Worm (Caenorhabditis elegans): ENCODE data around the gene lbp-4.

The lbp-4 gene

DNA sequence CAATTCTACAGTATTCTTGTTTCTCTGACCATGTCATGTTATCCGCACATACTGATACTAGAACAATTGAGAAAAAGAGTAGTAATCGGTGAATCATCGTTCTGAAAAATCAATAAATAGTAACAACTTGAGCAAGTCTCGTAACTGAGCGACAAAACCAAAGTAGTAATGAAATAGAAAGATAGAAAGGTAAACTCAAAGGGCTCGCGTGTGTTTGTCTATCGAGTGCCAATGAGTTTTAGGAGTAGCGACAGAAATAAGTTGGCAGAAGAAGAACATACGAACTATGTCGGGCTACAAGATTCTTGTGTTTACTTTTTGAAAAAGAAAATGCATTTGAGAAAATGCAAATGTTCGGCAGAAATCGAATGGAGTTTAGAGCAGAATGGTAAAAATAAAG is 19.1 kb downstream of the lbp-4 start, which contains the start of gene C37C3.12:
TSS of gene C37C3.12 (minus strand) at position 101 of the 400 bp plus-strand sequence.
- TF ChIP-seq unc-62 (GFP tag; optimal IDR thresholded peaks at IDR 0.05) = no peak

DNA sequence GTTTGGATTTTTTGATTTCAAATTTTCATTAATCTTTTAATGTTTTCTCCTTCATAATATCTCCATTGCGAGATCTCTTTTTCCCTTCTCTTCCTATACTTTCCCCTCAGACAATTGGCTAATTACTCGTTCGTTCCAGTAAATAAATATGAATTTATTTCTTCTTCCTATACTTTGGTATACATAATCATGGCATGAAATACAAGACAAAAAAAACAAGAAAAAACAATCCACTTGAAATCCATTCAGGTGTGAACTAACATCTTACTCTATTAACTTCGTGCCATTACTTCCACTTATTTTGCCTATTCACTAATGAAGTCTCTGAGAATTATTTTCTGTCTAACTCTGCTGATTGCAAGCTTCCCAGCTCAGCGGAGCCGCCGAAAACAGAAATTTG is 21.9 kb downstream of the lbp-4 start, which contains the start of gene grd-8:
TSS of gene grd-8 (plus strand) at position 301 of the 400 bp plus-strand sequence.
- TF ChIP-seq unc-62 (GFP tag; optimal IDR thresholded peaks at IDR 0.05) = no peak

DNA sequence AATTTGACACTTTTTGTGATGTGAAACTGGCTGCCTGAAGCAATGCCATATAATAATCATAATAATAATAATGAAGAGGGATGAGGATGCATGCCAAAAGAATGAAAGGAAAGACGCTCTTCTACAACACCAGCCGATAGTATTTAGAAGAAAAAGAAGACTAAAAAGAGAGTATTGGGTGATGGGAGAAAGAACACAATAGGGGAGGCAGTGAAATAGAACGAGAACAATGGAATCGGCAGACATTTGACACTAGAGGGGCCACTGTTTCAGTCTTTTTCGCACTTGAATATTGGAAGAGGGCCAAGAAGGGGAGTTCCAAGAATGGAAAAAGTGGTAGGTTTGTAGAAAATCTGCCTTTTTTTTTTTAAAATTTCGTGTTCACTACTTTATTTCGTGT is 26.8 kb downstream of the lbp-4 start, which contains the start of gene memo-1:
TSS of gene memo-1 (minus strand) at position 2 of the 400 bp plus-strand sequence.
- no peak for TF ChIP-seq unc-62 (GFP tag; optimal IDR thresholded peaks at IDR 0.05)

DNA sequence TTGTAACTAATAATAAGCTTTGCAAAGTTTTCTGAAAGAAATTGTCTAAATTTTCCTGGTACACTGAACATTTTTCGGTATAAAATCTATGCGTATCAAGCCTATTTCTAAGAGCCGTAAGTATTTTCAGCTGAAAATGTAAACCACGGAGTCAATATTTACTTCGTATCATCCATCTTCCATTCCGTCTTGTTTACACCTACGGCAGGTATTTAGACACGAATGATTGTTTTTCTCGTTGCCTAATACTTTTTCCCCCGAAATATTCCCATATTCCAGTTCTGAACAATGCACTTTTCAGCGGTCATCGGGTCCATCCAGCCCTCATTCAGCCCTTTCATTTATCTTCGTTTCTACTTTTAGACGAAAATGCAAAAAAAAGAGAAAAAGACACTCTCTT is 27.3 kb downstream of the lbp-4 start:
- no peak for TF ChIP-seq unc-62 (GFP tag; optimal IDR thresholded peaks at IDR 0.05)

DNA sequence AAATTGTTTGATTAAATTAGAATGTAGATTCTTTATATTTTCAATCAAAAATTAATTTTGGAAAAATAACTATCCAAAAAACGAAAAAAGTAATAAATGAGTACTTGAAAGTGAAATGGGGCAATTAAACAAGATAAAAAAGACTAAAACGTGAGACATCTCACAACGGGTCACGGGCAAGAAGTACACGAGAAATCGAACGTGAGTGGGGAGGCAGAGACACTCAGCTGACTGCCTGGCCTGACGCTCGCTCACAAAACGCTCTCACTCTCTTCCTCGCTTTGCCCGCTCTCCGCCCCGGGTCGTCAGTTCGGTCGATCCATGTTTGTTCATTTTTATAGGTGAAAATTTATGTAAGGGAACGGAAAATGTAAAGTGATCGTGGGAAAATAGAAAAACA is 27.9 kb downstream of the lbp-4 start:
- no peak for TF ChIP-seq unc-62 (GFP tag; optimal IDR thresholded peaks at IDR 0.05)

DNA sequence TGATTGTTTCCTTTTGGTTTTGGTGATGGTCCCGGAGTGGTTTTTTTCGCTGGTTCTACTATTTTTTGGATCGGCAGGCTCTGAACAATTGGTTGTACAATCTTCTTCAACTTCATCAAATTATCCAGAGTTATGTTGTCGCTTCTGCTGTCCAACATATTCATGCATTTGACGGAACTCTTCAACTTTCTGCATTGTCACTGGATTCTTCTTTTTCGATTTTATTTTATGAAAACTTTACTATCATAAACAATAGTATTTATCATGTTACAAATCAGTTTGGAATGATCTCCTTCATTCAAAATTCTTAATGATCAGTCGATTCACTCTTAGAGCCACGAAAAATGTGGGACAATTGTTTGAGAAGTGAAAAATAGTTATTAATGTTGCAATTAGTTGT is 31.7 kb downstream of the lbp-4 start:
- TF ChIP-seq unc-62 (GFP tag; optimal IDR thresholded peaks at IDR 0.05) = no peak

DNA sequence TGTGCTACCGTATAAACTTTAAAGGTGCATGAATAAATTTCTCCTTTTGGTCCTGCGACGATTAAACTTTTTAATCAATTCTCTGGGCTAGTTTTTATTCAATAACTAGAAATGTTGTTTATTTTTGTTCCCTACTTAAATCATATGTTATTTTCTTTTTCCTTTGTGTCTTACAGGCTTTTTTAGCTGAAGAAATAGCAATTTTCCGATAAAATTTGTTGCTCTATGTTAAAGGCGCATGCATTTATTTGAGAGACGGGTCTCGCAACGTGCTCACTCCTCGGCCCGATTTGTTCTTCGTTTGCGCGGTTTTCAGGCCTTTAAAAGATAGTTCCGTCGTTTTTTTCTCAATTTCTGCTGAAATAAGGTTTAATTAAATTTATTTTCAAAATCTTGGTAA is 33.5 kb downstream of the lbp-4 start:
- no peak for TF ChIP-seq unc-62 (GFP tag; optimal IDR thresholded peaks at IDR 0.05)

DNA sequence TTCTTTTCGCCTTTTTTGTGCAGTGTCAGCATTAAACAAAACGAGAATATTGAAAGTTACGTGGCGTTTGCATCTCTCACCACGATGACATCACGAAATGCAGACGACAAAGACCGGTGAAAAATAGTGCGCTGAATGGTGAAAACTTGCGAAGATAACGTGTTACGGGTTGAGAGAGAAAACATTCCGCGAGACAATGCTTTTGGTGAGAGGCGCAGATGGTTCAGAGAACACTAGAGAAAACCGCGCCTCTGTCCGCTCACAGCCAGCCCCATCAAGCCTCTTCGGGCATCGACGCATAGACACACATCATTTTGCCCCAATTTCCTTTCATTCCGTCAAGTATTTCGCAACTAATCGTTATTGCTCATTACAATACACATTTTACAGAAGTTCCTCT is 34.2 kb downstream of the lbp-4 start, which contains the start of the genes C37C3.9 and C37C3.18:
TSS of gene C37C3.9 (minus strand) at position 98 of the 400 bp plus-strand sequence.
TSS of gene C37C3.18 (plus strand) at position 391 of the 400 bp plus-strand sequence.
- no peak for TF ChIP-seq unc-62 (GFP tag; optimal IDR thresholded peaks at IDR 0.05)

DNA sequence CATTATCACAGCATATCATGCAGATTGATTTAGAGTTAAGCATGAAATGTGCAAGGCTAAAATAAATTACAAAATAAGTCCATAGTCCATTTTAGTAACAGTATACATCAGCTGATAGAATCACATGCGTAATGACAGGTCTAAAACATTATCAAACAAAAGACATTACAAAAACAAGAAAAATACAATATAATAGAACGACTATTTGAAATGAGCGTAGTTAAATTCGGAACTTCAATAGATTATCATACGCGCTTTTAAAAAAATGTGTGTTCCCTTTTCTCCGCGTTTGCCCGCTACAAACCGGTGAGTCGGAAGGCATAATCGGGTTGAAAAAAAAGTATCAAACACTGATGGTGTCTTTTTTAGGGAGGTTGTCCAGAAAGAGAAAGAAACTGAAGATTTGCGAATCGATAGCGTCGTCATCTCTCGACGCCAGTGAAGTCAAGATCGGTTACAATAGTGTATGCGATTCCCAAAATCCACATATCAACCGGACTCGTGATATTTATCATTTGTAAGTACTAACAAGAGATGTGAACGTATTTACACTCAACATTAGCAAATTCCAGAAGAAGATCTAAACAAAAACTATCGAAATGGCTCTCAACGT is 35.1 kb downstream of the lbp-4 start, which contains the start of gene C37C3.2:
TSS of gene C37C3.2 (plus strand) at position 563 of the 613 bp plus-strand sequence.
- TF ChIP-seq unc-62 (GFP tag; optimal IDR thresholded peaks at IDR 0.05) = no peak

DNA sequence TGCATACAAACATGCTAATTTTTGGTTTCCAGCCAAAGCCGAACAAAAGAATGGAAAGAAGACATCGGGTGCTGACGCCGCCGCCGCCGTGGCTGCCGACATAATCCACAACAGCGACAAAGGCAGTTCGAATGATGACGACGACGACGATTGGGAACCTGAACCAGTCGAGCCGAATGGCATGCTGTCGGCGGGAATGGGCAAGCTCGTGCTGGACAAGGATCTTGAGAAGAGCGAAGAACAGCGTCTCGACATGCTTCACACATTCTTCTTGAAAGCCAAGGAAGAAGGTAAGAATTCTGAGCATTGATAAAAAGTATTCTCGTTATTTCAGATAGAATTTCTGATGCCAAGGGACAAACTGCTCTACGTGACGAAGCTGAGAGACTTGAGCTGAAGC is 36.3 kb downstream of the lbp-4 start:
- TF ChIP-seq unc-62 (GFP tag; optimal IDR thresholded peaks at IDR 0.05) = no peak

DNA sequence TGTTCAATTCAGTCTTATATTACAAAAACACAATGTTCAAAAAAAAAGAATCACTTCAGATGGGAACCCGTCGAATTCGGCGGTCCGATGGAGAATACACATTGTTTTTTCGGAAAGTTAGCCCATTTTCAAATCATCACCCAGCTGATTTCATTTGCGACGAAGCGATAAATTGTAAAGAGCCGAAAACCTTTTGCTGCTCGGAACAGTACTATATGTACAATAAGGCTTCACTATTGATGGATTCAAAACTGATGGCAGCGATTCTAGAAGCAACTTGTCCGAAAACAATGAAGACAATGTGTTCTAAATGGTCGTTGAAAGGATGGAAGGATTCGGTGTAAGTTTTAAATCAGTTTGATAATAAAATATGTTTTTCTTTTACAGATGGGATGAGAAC is 37.6 kb downstream of the lbp-4 start, which contains the start of gene C37C3.1:
TSS of gene C37C3.1 (plus strand) at position 33 of the 400 bp plus-strand sequence.
- TF ChIP-seq unc-62 (GFP tag; optimal IDR thresholded peaks at IDR 0.05) = no peak

DNA sequence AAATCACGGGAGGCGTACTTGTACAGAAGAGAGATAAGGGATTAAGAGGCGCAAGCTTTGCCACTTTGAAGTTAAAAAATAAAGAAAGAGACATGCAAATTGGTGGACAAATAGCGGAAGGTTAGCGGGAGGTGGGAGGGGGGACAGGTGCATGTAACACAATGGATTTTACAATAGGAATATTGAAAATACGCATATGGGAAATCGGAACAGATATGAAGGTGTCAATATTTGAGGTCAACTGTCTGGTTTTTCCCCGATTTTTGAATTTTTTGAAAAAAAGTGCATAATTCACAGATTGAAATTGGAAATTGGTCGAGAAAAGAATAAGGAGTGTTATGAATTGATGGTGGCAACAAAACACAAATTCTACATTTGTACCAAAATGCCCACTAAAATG is 41.4 kb downstream of the lbp-4 start, which contains the start of gene C37C3.17:
TSS of gene C37C3.17 (minus strand) at position 101 of the 400 bp plus-strand sequence.
- no peak for TF ChIP-seq unc-62 (GFP tag; optimal IDR thresholded peaks at IDR 0.05)

DNA sequence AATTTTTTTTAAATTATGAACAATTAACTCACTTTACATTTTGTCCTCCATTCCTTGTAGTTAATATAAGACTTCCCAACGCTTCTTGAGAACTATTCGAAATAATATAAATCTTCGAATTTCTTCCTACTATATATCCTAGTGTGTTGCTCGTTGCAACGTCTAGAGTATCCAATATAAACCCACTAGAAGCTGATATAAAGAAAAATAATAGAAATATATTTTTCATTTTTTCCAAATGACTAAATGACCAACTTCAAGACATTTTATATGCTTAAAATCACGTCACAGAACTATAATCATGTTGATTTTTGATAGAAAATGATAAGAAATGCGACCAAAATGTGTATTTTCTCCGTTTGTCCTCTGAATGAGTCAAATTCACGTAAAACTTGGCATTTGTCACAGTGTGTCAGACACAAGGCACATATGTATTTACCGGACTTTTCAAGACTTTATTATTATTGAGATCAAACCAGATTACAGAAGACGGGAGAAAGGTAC is 42.7 kb downstream of the lbp-4 start, which contains the start of gene C37C3.10:
TSS of gene C37C3.10 (minus strand) at position 51 of the 504 bp plus-strand sequence.
- no peak for TF ChIP-seq unc-62 (GFP tag; optimal IDR thresholded peaks at IDR 0.05)

DNA sequence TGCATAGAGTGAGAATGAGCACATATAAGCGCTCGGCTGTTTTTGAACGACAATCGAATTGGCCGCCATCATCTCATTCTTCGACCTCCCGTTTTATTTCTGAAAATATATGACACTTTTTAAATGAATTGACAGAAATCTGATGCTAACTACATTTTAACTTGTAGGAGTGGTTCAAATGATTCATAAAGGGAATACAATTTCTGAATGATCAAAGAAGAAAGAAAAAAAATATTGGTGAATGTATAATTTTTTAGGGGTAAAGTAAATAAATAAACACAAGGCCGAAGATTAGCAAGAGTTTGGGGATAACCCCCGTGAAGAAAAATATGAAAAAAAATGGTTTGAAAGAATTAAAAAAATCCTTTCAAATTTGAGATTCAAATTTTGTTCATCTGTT is 44.3 kb downstream of the lbp-4 start, which contains the start of gene C37C3.11:
TSS of gene C37C3.11 (minus strand) at position 101 of the 400 bp plus-strand sequence.
- TF ChIP-seq unc-62 (GFP tag; optimal IDR thresholded peaks at IDR 0.05) = no peak

DNA sequence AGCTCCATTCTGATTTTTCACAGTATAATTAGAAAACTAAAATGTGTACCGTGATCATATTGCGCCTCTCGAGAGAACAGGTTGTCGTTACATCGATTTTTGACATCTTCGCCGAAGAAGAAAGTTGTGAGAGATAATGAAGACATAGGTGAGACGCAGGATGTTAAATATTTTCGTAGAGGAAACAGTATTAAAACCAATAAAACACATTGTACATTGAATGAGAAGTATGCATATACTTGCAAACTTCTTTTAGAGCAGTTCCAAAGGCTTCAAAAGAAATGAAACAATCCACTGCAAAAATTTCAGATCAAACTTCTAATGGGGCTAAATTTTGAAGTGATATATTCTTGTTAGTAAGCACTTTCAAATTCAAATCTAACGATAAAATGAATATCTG is 50.3 kb downstream of the lbp-4 start, which contains the start of gene nipi-4:
TSS of gene nipi-4 (minus strand) at position 101 of the 400 bp plus-strand sequence.
- TF ChIP-seq unc-62 (GFP tag; optimal IDR thresholded peaks at IDR 0.05) = no peak
